Fruit fly (Drosophila melanogaster): ENCODE data around the gene CG8939.

CG8939 gene

dm6 chrX:15996831-15997230, at the start of gene CG8939:
Gene CG8939 (plus strand): TSS chrX:15997016.
- TF ChIP-seq CG32767 (GFP tag; IDR thresholded peaks at IDR 0.05) (no peak), slou (GFP tag; optimal IDR thresholded peaks at IDR 0.05) (no peak), luna (GFP tag; optimal IDR thresholded peaks at IDR 0.05) (no peak), CG3065 (GFP tag; optimal IDR thresholded peaks at IDR 0.05) (no peak), gfzf (GFP tag; optimal IDR thresholded peaks at IDR 0.05) (peak; percentile 75), Doc2 (GFP tag; IDR thresholded peaks at IDR 0.05) (no peak), wdn (GFP tag; IDR thresholded peaks at IDR 0.05) (no peak), CG18011 (GFP tag; optimal IDR thresholded peaks at IDR 0.05) (no peak), br (optimal IDR thresholded peaks at IDR 0.05) (no peak), chinmo (GFP tag; IDR thresholded peaks at IDR 0.05; ENCODE audit: partially characterized antibody) (no peak), zen (tag; optimal IDR thresholded peaks at IDR 0.05) (no peak), ara (GFP tag; IDR thresholded peaks at IDR 0.05) (no peak), sens (GFP tag) (no peak), odd (GFP tag; optimal IDR thresholded peaks at IDR 0.05) (no peak), CG10274 (GFP tag; optimal IDR thresholded peaks at IDR 0.05) (no peak), gsb (GFP tag; IDR thresholded peaks at IDR 0.05) (no peak), Max (GFP tag; optimal IDR thresholded peaks at IDR 0.05) (peak; percentile 90), CG3847 (GFP tag; IDR thresholded peaks at IDR 0.05) (no peak), ssp (GFP tag; IDR thresholded peaks at IDR 0.05) (no peak), HHEX (GFP tag; optimal IDR thresholded peaks at IDR 0.05) (no peak), toy (GFP tag; IDR thresholded peaks at IDR 0.05) (no peak), CG11560 (tag; IDR thresholded peaks at IDR 0.05) (no peak), seq (GFP tag; IDR thresholded peaks at IDR 0.05) (no peak), CG6813 (GFP tag; optimal IDR thresholded peaks at IDR 0.05) (no peak), Bgb (GFP tag; IDR thresholded peaks at IDR 0.05; ENCODE audit: partially characterized antibody) (peak; percentile 54), CG7556 (GFP tag; optimal IDR thresholded peaks at IDR 0.05) (no peak), CG9817 (tag; optimal IDR thresholded peaks at IDR 0.05) (no peak), CG6854 (GFP tag; optimal IDR thresholded peaks at IDR 0.05) (no peak), lab (GFP tag; optimal IDR thresholded peaks at IDR 0.05) (no peak), CG13894 (tag; optimal IDR thresholded peaks at IDR 0.05) (no peak), Ets65A (GFP tag) (no peak), CG3281 (GFP tag; optimal IDR thresholded peaks at IDR 0.05) (no peak), wor (GFP tag; IDR thresholded peaks at IDR 0.05) (no peak), Hsf (GFP tag; optimal IDR thresholded peaks at IDR 0.05) (no peak), Dfd (GFP tag; optimal IDR thresholded peaks at IDR 0.05) (no peak), row (GFP tag; IDR thresholded peaks at IDR 0.05) (peak; percentile 53; the same call in 1 of the 3 replicates), CG13624 (GFP tag; optimal IDR thresholded peaks at IDR 0.05) (no peak), pita (GFP tag; optimal IDR thresholded peaks at IDR 0.05) (no peak), CG15073 (GFP tag; optimal IDR thresholded peaks at IDR 0.05) (no peak), CG10147 (GFP tag; optimal IDR thresholded peaks at IDR 0.05) (peak; percentile 78), Eip74EF (GFP tag; optimal IDR thresholded peaks at IDR 0.05) (no peak), cas (GFP tag; IDR thresholded peaks at IDR 0.05) (no peak), CG31388 (GFP tag; optimal IDR thresholded peaks at IDR 0.05) (no peak), CG10979 (tag; optimal IDR thresholded peaks at IDR 0.05) (no peak), Dbx (GFP tag; IDR thresholded peaks at IDR 0.05) (no peak), grau (tag; optimal IDR thresholded peaks at IDR 0.05) (no peak), Tbp (GFP tag; optimal IDR thresholded peaks at IDR 0.05) (peak; percentile 77), Mes4 (GFP tag; optimal IDR thresholded peaks at IDR 0.05) (no peak), CG10431 (GFP tag; optimal IDR thresholded peaks at IDR 0.05) (no peak), jumu (GFP tag; optimal IDR thresholded peaks at IDR 0.05) (no peak), Chrac-16 (GFP tag; optimal IDR thresholded peaks at IDR 0.05) (no peak), Lpt (GFP tag; optimal IDR thresholded peaks at IDR 0.05) (no peak), Nf-YB (GFP tag; optimal IDR thresholded peaks at IDR 0.05) (no peak)
